Worm (Caenorhabditis elegans) whole organism, midembryonic: ENCODE measurements around the gene F32B6.4.

Source experiments
- T22C8.4 ChIP-seq: fragments of 200-800 bp; sonication (Bioruptor generic); IDR thresholded peaks from 2 replicates; pipeline ENCODE4 v1.3.6; 2022; ENCODE audit warnings: missing genetic modification characterization, missing compliant biosample characterization
- cog-1 ChIP-seq: sonication (generic microtip); optimal IDR thresholded peaks from 2 replicates; lab custom pipeline; 2016; ENCODE audit warnings: missing genetic modification characterization, missing compliant biosample characterization
- flt-1 ChIP-seq: fragments of 200-800 bp; sonication (Bioruptor generic); IDR thresholded peaks from 2 replicates; pipeline ENCODE4 v1.3.6; 2022; ENCODE audit warnings: missing genetic modification characterization, missing compliant biosample characterization
- klf-2 ChIP-seq: fragments of 200-800 bp; sonication (Bioruptor generic); conservative IDR thresholded peaks from 2 replicates; pipeline ENCODE4 v1.3.6; 2022; ENCODE audit warnings: missing genetic modification reagents, missing genetic modification characterization, missing compliant biosample characterization
- med-1 ChIP-seq: sonication (generic microtip); optimal IDR thresholded peaks from 2 replicates; lab custom pipeline; 2017; ENCODE audit warnings: missing genetic modification characterization, mild to moderate bottlenecking, missing compliant biosample characterization, antibody characterized with exemption, missing genetic modification reagents; ENCODE audit not compliant: insufficient read depth
- ref-1 ChIP-seq: fragments of 200-800 bp; sonication (Bioruptor generic); conservative IDR thresholded peaks from 2 replicates; pipeline ENCODE4 v1.3.6; 2022; ENCODE audit warnings: missing genetic modification reagents, missing genetic modification characterization, missing compliant biosample characterization
- tab-1 ChIP-seq: fragments of 200-800 bp; sonication (Bioruptor generic); IDR thresholded peaks from 2 replicates; pipeline ENCODE4 v1.3.6; 2022; ENCODE audit warnings: missing genetic modification characterization, missing compliant biosample characterization
- ztf-23 ChIP-seq: fragments of 200-800 bp; sonication (Bioruptor generic); IDR thresholded peaks from 2 replicates; pipeline ENCODE4 v1.3.6; 2022; ENCODE audit warnings: missing genetic modification reagents, missing genetic modification characterization, missing compliant biosample characterization
- ztf-29 ChIP-seq: fragments of 200-800 bp; sonication (Bioruptor generic); IDR thresholded peaks from 2 replicates; pipeline ENCODE4 v1.3.6; 2022; ENCODE audit warnings: missing genetic modification reagents, missing genetic modification characterization, missing compliant biosample characterization

The F32B6.4 gene

DNA sequence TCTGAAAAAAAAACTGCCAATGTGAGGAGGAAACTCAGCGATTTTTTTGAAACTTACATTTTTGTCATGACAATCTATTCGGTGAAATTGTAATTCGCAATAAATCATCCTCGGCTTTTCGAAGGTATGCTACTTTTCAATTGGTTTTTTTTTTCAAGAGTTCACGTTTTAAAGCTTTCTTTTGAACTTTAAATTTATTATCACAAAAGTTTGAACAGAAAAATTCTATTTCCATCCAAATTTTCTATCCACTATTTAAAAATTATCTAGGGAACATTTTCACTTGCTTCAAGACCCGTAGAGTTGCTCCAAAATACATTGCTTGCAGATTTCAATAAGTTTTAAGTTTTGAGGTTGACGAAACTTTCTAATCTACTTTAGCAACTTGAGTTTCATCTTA lies 45.3 kb downstream of the F32B6.4 start, which contains the start of gene K07F5.6:
TSS of gene K07F5.6 (minus strand) at position 101 of the 400 bp plus-strand sequence.
- TF ChIP-seq T22C8.4: no peak
- TF ChIP-seq cog-1 (tag; lab: Kevin White, UChicago): no peak
- TF ChIP-seq tab-1 (GFP tag; lab: Robert Waterston, UW): no peak
- no peak for TF ChIP-seq ref-1 (GFP tag; lab: Robert Waterston, UW)
- TF ChIP-seq flt-1: no peak
- no peak for TF ChIP-seq ztf-29 (GFP tag; lab: Robert Waterston, UW)
- TF ChIP-seq ztf-23: no peak

- no peak for TF ChIP-seq klf-2 (GFP tag; lab: Robert Waterston, UW)
- TF ChIP-seq cog-1 (tag; lab: Kevin White, UChicago): no peak
- no peak for TF ChIP-seq flt-1
- TF ChIP-seq ztf-29 (GFP tag; lab: Robert Waterston, UW): no peak
- no peak for TF ChIP-seq tab-1 (GFP tag; lab: Robert Waterston, UW)
- TF ChIP-seq ref-1 (GFP tag; lab: Robert Waterston, UW): no peak
These were observed 48.1 kb downstream of the F32B6.4 start, which contains the start of gene nspd-2 for ce11 chrIV:9843760-9844159. nspd-2 (plus strand) TSS chrIV:9844060.

ce11 chrIV:9842071-9842470 lies 49.8 kb downstream of the F32B6.4 start, which contains the start of gene K07F5.17:
K07F5.17 (plus strand) TSS chrIV:9842371.
- no peak for TF ChIP-seq flt-1
- no peak for TF ChIP-seq T22C8.4
- no peak for TF ChIP-seq ztf-23
- TF ChIP-seq ztf-29 (GFP tag; lab: Robert Waterston, UW): no peak
- no peak for TF ChIP-seq tab-1 (GFP tag; lab: Robert Waterston, UW)
- no peak for TF ChIP-seq med-1 (GFP tag; lab: Kevin White, UChicago)
- TF ChIP-seq cog-1 (tag; lab: Kevin White, UChicago): no peak
- TF ChIP-seq klf-2 (GFP tag; lab: Robert Waterston, UW): no peak
- no peak for TF ChIP-seq ref-1 (GFP tag; lab: Robert Waterston, UW)

DNA sequence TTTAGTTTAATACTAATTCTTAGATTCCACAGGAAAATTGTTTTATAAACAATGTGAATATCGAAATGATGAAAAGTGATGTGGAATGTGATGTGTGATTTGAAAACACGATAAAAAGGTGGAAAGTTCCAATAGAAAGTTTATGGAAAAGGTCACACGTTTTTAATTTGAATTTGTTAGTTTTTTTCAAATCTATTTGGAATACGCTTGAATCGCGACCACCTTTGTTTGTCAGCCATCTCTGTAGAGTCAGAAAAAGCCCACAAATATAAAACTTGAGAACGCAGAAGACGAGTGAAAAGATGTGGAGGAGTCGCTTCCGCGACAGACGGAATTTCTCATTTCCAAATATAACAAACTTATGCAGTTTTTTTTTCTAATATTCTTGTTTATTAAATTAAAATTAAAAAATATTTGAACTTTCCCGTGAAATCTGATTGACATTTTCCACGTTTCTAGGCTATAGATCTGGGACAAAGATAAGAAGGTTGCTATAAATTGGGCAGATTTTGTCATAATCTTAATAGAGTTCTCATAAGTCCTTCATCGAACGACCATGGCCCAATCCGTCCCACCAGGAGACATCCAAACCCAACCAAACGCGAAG lies 50.8 kb downstream of the F32B6.4 start, which contains the start of the genes kin-24 and msp-56:
TSS of gene kin-24 (minus strand) at position 101 of the 607 bp plus-strand sequence.
TSS of gene msp-56 (plus strand) at position 557 of the 607 bp plus-strand sequence.
- TF ChIP-seq T22C8.4: no peak
- no peak for TF ChIP-seq med-1 (GFP tag; lab: Kevin White, UChicago)
- no peak for TF ChIP-seq tab-1 (GFP tag; lab: Robert Waterston, UW)
- TF ChIP-seq cog-1 (tag; lab: Kevin White, UChicago): no peak
- no peak for TF ChIP-seq ztf-29 (GFP tag; lab: Robert Waterston, UW)
- no peak for TF ChIP-seq flt-1
- no peak for TF ChIP-seq klf-2 (GFP tag; lab: Robert Waterston, UW)
- no peak for TF ChIP-seq ztf-23
- no peak for TF ChIP-seq ref-1 (GFP tag; lab: Robert Waterston, UW)
